Worm (Caenorhabditis elegans) whole organism, L2 larva: Measurements from ENCODE around the gene cyp-25A6.

Experiments
- aly-2 ChIP-seq: fragments of 150-350 bp; optimal IDR thresholded peaks from 2 replicates; lab custom pipeline; 2014; ENCODE audit warnings: missing biosample characterization, missing genetic modification characterization
- ama-1 ChIP-seq: fragments of 150-350 bp; optimal IDR thresholded peaks from 2 replicates; lab custom pipeline; 2018; ENCODE audit warnings: inconsistent platforms
- blmp-1 ChIP-seq: sonication (generic microtip); optimal IDR thresholded peaks from 2 replicates; lab custom pipeline; 2017; ENCODE audit warnings: missing genetic modification characterization, mild to moderate bottlenecking, missing compliant biosample characterization, antibody characterized with exemption, moderate library complexity; ENCODE audit not compliant: insufficient read depth
- elt-3 ChIP-seq: sonication (generic microtip); optimal IDR thresholded peaks from 2 replicates; lab custom pipeline; 2017; ENCODE audit warnings: missing biosample characterization, missing genetic modification characterization
- lin-39 ChIP-seq: fragments of 150-350 bp; optimal IDR thresholded peaks from 2 replicates; lab custom pipeline; 2014; ENCODE audit warnings: missing biosample characterization, missing genetic modification reagents, missing genetic modification characterization
- lsy-2 ChIP-seq, 2 experiments: fragments of 150-350 bp in 1 of 2; sonication (generic microtip) in 1 of 2; optimal IDR thresholded peaks; 2 replicates each; lab custom pipeline; 2014 to 2017; ENCODE audit warnings: missing biosample characterization in 2 of 2, missing genetic modification characterization in 2 of 2
- nhr-11 ChIP-seq: fragments of 150-350 bp; optimal IDR thresholded peaks from 2 replicates; lab custom pipeline; 2014; ENCODE audit warnings: missing biosample characterization, missing genetic modification characterization
- nhr-23 ChIP-seq: fragments of 150-350 bp; optimal IDR thresholded peaks from 2 replicates; lab custom pipeline; 2014; ENCODE audit warnings: missing biosample characterization, missing genetic modification reagents, missing genetic modification characterization
- nhr-237 ChIP-seq: fragments of 150-350 bp; optimal IDR thresholded peaks from 2 replicates; lab custom pipeline; 2014; ENCODE audit warnings: missing biosample characterization, missing genetic modification characterization
- nhr-25 ChIP-seq: fragments of 150-350 bp; sonication (generic microtip); optimal IDR thresholded peaks from 3 replicates; lab custom pipeline; 2014; ENCODE audit warnings: missing biosample characterization, missing genetic modification characterization
- nhr-77 ChIP-seq: fragments of 150-350 bp; optimal IDR thresholded peaks from 2 replicates; lab custom pipeline; 2014; ENCODE audit warnings: missing biosample characterization, missing genetic modification characterization
- unc-39 ChIP-seq: fragments of 150-350 bp; optimal IDR thresholded peaks from 2 replicates; lab custom pipeline; 2014; ENCODE audit warnings: missing biosample characterization, missing genetic modification characterization
- unc-62 ChIP-seq: fragments of 150-350 bp; optimal IDR thresholded peaks from 2 replicates; lab custom pipeline; 2014; ENCODE audit warnings: missing biosample characterization, missing genetic modification reagents, missing genetic modification characterization

DNA sequence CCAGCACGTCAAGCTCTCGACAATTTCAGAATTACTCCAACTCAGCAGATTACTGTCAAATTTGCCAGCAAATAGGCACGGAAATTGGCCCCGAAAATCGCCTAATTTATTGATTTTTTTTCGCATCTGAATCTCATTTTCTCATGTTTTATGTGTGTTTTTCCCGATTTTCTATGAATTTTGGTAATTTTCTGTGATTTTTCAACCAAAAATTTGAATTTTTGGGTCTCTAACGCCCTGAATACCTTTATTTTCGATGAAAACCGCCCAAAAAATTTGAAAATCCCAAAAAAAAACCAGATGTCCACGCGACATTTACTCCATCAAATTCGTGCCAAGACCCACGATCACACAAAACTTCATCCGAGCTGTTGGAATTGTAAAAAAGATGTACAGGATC lies 21.2 kb upstream of the cyp-25A6 start, which contains the start of gene dnj-15:
- TF ChIP-seq nhr-23 (tag; lab: Kevin White, UChicago) (no peak), lsy-2 (tag; optimal IDR thresholded peaks at IDR 0.05; lab: Kevin White, UChicago) (no peak), unc-39 (tag; lab: Kevin White, UChicago) (no peak), aly-2 (tag; lab: Kevin White, UChicago) (no peak), unc-62 (no peak), nhr-25 (no peak), lin-39 (tag; lab: Kevin White, UChicago) (no peak), ama-1 (lab: Kevin White, UChicago) (no peak), blmp-1 (tag; lab: Kevin White, UChicago) (no peak), nhr-77 (tag; lab: Kevin White, UChicago) (no peak), nhr-237 (tag; lab: Kevin White, UChicago) (no peak), elt-3 (tag; lab: Kevin White, UChicago) (no peak), nhr-11 (tag; lab: Kevin White, UChicago) (no peak)
